Worm (Caenorhabditis elegans) whole organism, young adult: ENCODE data around the gene Y47D3A.1.

Experiments used
- C06A6.2 ChIP-seq: fragments of 200-800 bp; sonication (Bioruptor generic); conservative IDR thresholded peaks from 2 replicates; pipeline ENCODE4 v1.3.6; 2022; ENCODE audit warnings: missing genetic modification characterization, missing compliant biosample characterization
- lsy-27 ChIP-seq: sonication (generic microtip); optimal IDR thresholded peaks from 2 replicates; lab custom pipeline; 2017; ENCODE audit warnings: missing genetic modification characterization, mild to moderate bottlenecking, missing compliant biosample characterization, antibody characterized with exemption, missing genotype, borderline replicate concordance; ENCODE audit not compliant: insufficient read depth
- nfya-1 ChIP-seq: sonication (generic microtip); optimal IDR thresholded peaks from 2 replicates; lab custom pipeline; 2017; ENCODE audit warnings: antibody characterized with exemption, missing compliant biosample characterization, missing genetic modification characterization, borderline replicate concordance; ENCODE audit not compliant: insufficient read depth

DNA sequence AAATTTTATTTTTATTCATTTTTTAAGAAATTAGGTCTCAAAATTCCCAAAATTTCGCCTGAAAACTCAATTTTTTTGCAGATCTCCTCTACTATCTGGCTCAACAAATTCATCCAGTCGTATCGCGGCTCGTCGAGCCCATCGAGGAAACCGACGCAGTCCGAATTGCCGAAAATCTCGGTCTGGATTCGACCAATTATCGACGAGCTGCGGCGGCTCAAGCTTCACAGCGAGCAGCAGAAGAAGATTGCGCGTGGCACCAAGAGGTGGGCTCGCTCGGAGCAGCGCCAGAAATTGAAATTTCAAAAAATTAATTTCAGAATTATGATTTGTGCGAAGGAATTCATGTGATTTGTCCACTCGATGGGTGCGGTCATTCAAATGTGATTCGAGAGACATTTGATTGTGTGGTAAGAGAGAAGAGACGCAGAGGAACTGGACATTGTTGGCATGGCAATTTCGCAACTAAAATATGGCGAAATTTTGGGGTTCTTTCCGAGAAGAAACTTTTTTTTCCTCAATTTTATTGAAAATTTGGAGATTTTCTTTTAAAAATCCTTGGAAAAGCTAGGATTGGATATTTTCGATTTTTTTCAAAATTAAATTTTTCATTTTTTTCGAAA, 7.7 kb upstream of the Y47D3A.1 start:
- TF ChIP-seq C06A6.2: no peak
- no peak for TF ChIP-seq nfya-1 (tag; lab: Kevin White, UChicago)
- TF ChIP-seq lsy-27 (tag; lab: Kevin White, UChicago): no peak
